Worm (Caenorhabditis elegans) whole organism, young adult: ENCODE results near the gene thk-1.

ENCODE experiments used
- B0019.2 ChIP-seq: fragments of 200-800 bp; sonication (Bioruptor generic); conservative IDR thresholded peaks from 2 replicates; pipeline ENCODE4 v1.3.6; 2022; ENCODE audit warnings: missing genetic modification reagents, missing genetic modification characterization, missing compliant biosample characterization
- B0035.1 ChIP-seq: sonication (generic microtip); optimal IDR thresholded peaks from 2 replicates; lab custom pipeline; 2016; ENCODE audit warnings: missing genetic modification characterization, mild to moderate bottlenecking, missing compliant biosample characterization, missing genotype, missing genetic modification reagents
- B0336.3 ChIP-seq: fragments of 200-800 bp; sonication (Bioruptor generic); IDR thresholded peaks from 2 replicates; pipeline ENCODE4 v1.3.6; 2022; ENCODE audit warnings: missing genetic modification characterization, missing compliant biosample characterization
- C17E4.6 ChIP-seq: fragments of 200-800 bp; sonication (Bioruptor generic); IDR thresholded peaks from 2 replicates; pipeline ENCODE4 v1.3.6; 2022; ENCODE audit warnings: missing genetic modification reagents, missing genetic modification characterization, missing compliant biosample characterization
- F33H1.4 ChIP-seq: fragments of 200-800 bp; sonication (Bioruptor generic); IDR thresholded peaks from 2 replicates; pipeline ENCODE4 v1.3.6; 2022; ENCODE audit warnings: missing genetic modification reagents, missing genetic modification characterization, missing compliant biosample characterization
- K11D2.4 ChIP-seq: fragments of 200-800 bp; sonication (Bioruptor generic); IDR thresholded peaks from 2 replicates; pipeline ENCODE4 v1.3.6; 2022; ENCODE audit warnings: missing genetic modification reagents, missing genetic modification characterization, missing compliant biosample characterization
- T26A5.8 ChIP-seq: sonication (generic microtip); optimal IDR thresholded peaks from 2 replicates; lab custom pipeline; 2016; ENCODE audit warnings: missing genetic modification characterization, missing compliant biosample characterization
- Y67H2A.10 ChIP-seq: fragments of 200-800 bp; sonication (Bioruptor generic); conservative IDR thresholded peaks from 2 replicates; pipeline ENCODE4 v1.3.6; 2022; ENCODE audit warnings: missing genetic modification reagents, missing genetic modification characterization, missing compliant biosample characterization
- aptf-3 ChIP-seq: fragments of 200-800 bp; sonication (Bioruptor generic); IDR thresholded peaks from 2 replicates; pipeline ENCODE4 v1.3.6; 2022; ENCODE audit warnings: missing genetic modification characterization, missing compliant biosample characterization
- attf-3 ChIP-seq: fragments of 200-800 bp; sonication (Bioruptor generic); conservative IDR thresholded peaks from 2 replicates; pipeline ENCODE4 v1.3.6; 2022; ENCODE audit warnings: missing genetic modification reagents, missing genetic modification characterization, missing compliant biosample characterization
- bed-2 ChIP-seq: fragments of 200-800 bp; sonication (Bioruptor generic); IDR thresholded peaks from 2 replicates; pipeline ENCODE4 v1.3.6; 2022; ENCODE audit warnings: missing genetic modification reagents, missing genetic modification characterization, missing compliant biosample characterization
- ceh-79 ChIP-seq: sonication (generic microtip); optimal IDR thresholded peaks from 2 replicates; lab custom pipeline; 2017; ENCODE audit warnings: mild to moderate bottlenecking, missing genetic modification characterization, missing compliant biosample characterization
- ceh-91 ChIP-seq: fragments of 200-800 bp; sonication (Bioruptor generic); IDR thresholded peaks from 2 replicates; pipeline ENCODE4 v1.3.6; 2022; ENCODE audit warnings: missing genetic modification reagents, missing genetic modification characterization, missing compliant biosample characterization
- dpl-1 ChIP-seq: fragments of 150-350 bp; optimal IDR thresholded peaks from 2 replicates; lab custom pipeline; 2014; ENCODE audit warnings: missing biosample characterization, missing genetic modification reagents, missing genetic modification characterization
- ekl-4 ChIP-seq: fragments of 200-800 bp; sonication (Bioruptor generic); IDR thresholded peaks from 2 replicates; pipeline ENCODE4 v1.3.6; 2022; ENCODE audit warnings: missing genetic modification reagents, missing genetic modification characterization, missing compliant biosample characterization
- ets-4 ChIP-seq: fragments of 200-800 bp; sonication (Bioruptor generic); optimal IDR thresholded peaks from 2 replicates; lab custom pipeline; 2018; ENCODE audit warnings: mild to moderate bottlenecking, missing genetic modification characterization, missing compliant biosample characterization
- hmg-1.2 ChIP-seq: fragments of 200-800 bp; sonication (Bioruptor generic); IDR thresholded peaks from 2 replicates; pipeline ENCODE4 v1.3.6; 2022; ENCODE audit warnings: missing genetic modification reagents, missing genetic modification characterization, missing compliant biosample characterization
- let-526 ChIP-seq: fragments of 200-800 bp; sonication (Bioruptor generic); IDR thresholded peaks from 2 replicates; pipeline ENCODE4 v1.3.6; 2022; ENCODE audit warnings: missing genetic modification reagents, missing genetic modification characterization, missing compliant biosample characterization
- let-607 ChIP-seq, 2 experiments: fragments of 200-800 bp in 1 of 2; sonication (Bioruptor generic) in 1 of 2; sonication (generic microtip) in 1 of 2; optimal IDR thresholded peaks; 2 replicates each; lab custom pipeline; 2016 to 2018; ENCODE audit warnings: mild to moderate bottlenecking in 2 of 2, missing compliant biosample characterization in 2 of 2, missing genetic modification characterization in 2 of 2, moderate library complexity in 2 of 2, missing genotype in 1 of 2
- lsl-1 ChIP-seq: fragments of 200-800 bp; sonication (Bioruptor generic); optimal IDR thresholded peaks from 2 replicates; lab custom pipeline; 2018; ENCODE audit warnings: mild to moderate bottlenecking, missing genetic modification characterization, moderate library complexity, missing compliant biosample characterization
- madf-6 ChIP-seq: fragments of 200-800 bp; sonication (Bioruptor generic); IDR thresholded peaks from 2 replicates; pipeline ENCODE4 v1.3.6; 2022; ENCODE audit warnings: missing genetic modification reagents, missing genetic modification characterization, missing compliant biosample characterization
- mes-4 ChIP-seq: sonication (generic microtip); optimal IDR thresholded peaks from 2 replicates; lab custom pipeline; 2016; ENCODE audit warnings: missing genotype, missing genetic modification characterization, missing compliant biosample characterization
- nfya-2 ChIP-seq: fragments of 200-800 bp; sonication (Bioruptor generic); IDR thresholded peaks from 2 replicates; pipeline ENCODE4 v1.3.6; 2022; ENCODE audit warnings: missing genetic modification reagents, missing genetic modification characterization, missing compliant biosample characterization
- nfyb-1 ChIP-seq: fragments of 200-800 bp; sonication (Bioruptor generic); IDR thresholded peaks from 2 replicates; pipeline ENCODE4 v1.3.6; 2022; ENCODE audit warnings: missing genetic modification reagents, missing genetic modification characterization, missing compliant biosample characterization
- nhr-80 ChIP-seq: sonication (generic microtip); optimal IDR thresholded peaks from 2 replicates; lab custom pipeline; 2016; ENCODE audit warnings: missing genetic modification characterization, missing compliant biosample characterization
- pha-4 ChIP-seq: fragments of 150-350 bp; sonication (generic microtip); optimal IDR thresholded peaks from 2 replicates; lab custom pipeline; 2014; ENCODE audit warnings: missing biosample characterization, missing genetic modification reagents, missing genetic modification characterization
- rcor-1 ChIP-seq: fragments of 200-800 bp; sonication (Bioruptor generic); IDR thresholded peaks from 2 replicates; pipeline ENCODE4 v1.3.6; 2022; ENCODE audit warnings: missing genetic modification reagents, missing genetic modification characterization, missing compliant biosample characterization
- snpc-4 ChIP-seq, 5 experiments: fragments of 150-350 bp in 1 of 5; sonication (generic microtip) in 4 of 5; optimal IDR thresholded peaks; 2 replicates each; lab custom pipeline; 2014 to 2018; ENCODE audit warnings: missing genetic modification characterization in 5 of 5, missing biosample characterization in 3 of 5, antibody characterized with exemption in 2 of 5, mild to moderate bottlenecking in 2 of 5, missing compliant biosample characterization in 2 of 5, missing genotype in 2 of 5, moderate library complexity in 2 of 5, missing genetic modification reagents in 1 of 5
- tbx-9 ChIP-seq: sonication (generic microtip); optimal IDR thresholded peaks from 2 replicates; lab custom pipeline; 2016; ENCODE audit warnings: borderline replicate concordance, missing genetic modification characterization, inconsistent platforms, missing compliant biosample characterization
- unc-62 ChIP-seq: fragments of 150-350 bp; optimal IDR thresholded peaks from 2 replicates; lab custom pipeline; 2014; ENCODE audit warnings: missing biosample characterization, missing genetic modification reagents, missing genetic modification characterization
- zim-3 ChIP-seq: sonication (generic microtip); optimal IDR thresholded peaks from 2 replicates; lab custom pipeline; 2017; ENCODE audit warnings: mild to moderate bottlenecking, missing genetic modification characterization, moderate library complexity, missing compliant biosample characterization
- ztf-22 ChIP-seq: fragments of 200-800 bp; sonication (Bioruptor generic); optimal IDR thresholded peaks from 2 replicates; lab custom pipeline; 2018; ENCODE audit warnings: mild to moderate bottlenecking, missing genetic modification characterization, moderate library complexity, missing compliant biosample characterization
- ztf-26 ChIP-seq: sonication (generic microtip); optimal IDR thresholded peaks from 2 replicates; lab custom pipeline; 2017; ENCODE audit warnings: missing genetic modification characterization, missing compliant biosample characterization

The thk-1 gene

ce11 chrIV:10242458-10243123 is 38.8 kb downstream of the thk-1 start (continued):
- TF ChIP-seq pha-4 (tag; lab: Kevin White, UChicago) (no peak), ceh-91 (GFP tag; lab: Robert Waterston, UW) (peak; percentile 42; the same call in 1 of the 2 replicates)

ce11 chrIV:10241659-10242058 is 39.7 kb downstream of the thk-1 start, which contains the start of gene lipl-7:
Gene lipl-7, minus strand, starts transcription at chrIV:10241823.
- no peak for TF ChIP-seq T26A5.8
- TF ChIP-seq K11D2.4 (GFP tag; lab: Robert Waterston, UW), result no peak
- no peak for TF ChIP-seq tbx-9 (tag; lab: Kevin White, UChicago)
- no peak for TF ChIP-seq B0035.1 (tag; lab: Kevin White, UChicago)
- TF ChIP-seq mes-4 (tag; lab: Kevin White, UChicago), result no peak
- TF ChIP-seq zim-3, result no peak

ce11 chrIV:10239045-10239444 is 42.3 kb downstream of the thk-1 start, which contains the start of gene ech-8:
Gene ech-8, minus strand, starts transcription at chrIV:10239176.
- no peak for TF ChIP-seq dpl-1
- TF ChIP-seq bed-2, result no peak
- TF ChIP-seq snpc-4 (GFP tag; optimal IDR thresholded peaks at IDR 0.05; lab: Kevin White, UChicago), result no peak
- no peak for TF ChIP-seq snpc-4 (tag; optimal IDR thresholded peaks at IDR 0.05; lab: Kevin White, UChicago)
- no peak for TF ChIP-seq nfya-2 (GFP tag; lab: Robert Waterston, UW)
- TF ChIP-seq B0019.2, result no peak
- TF ChIP-seq ekl-4 (GFP tag; lab: Robert Waterston, UW), result no peak
- TF ChIP-seq nfyb-1 (GFP tag; lab: Robert Waterston, UW), result no peak
- no peak for TF ChIP-seq ztf-26 (tag; lab: Kevin White, UChicago)
- TF ChIP-seq C17E4.6 (GFP tag; lab: Robert Waterston, UW), result no peak
- no peak for TF ChIP-seq ceh-79 (tag; lab: Kevin White, UChicago)
- no peak for TF ChIP-seq rcor-1 (GFP tag; lab: Robert Waterston, UW)
- TF ChIP-seq ztf-22 (GFP tag; lab: Kevin White, UChicago), result no peak
- TF ChIP-seq aptf-3 (GFP tag; lab: Robert Waterston, UW), result no peak
- no peak for TF ChIP-seq Y67H2A.10 (GFP tag; lab: Robert Waterston, UW)
- TF ChIP-seq madf-6 (GFP tag; lab: Robert Waterston, UW), result no peak
- TF ChIP-seq tbx-9 (tag; lab: Kevin White, UChicago), result no peak
- TF ChIP-seq attf-3 (GFP tag; lab: Robert Waterston, UW), result no peak
- TF ChIP-seq let-526 (GFP tag; lab: Robert Waterston, UW), result no peak
- no peak for TF ChIP-seq unc-62 (GFP tag; lab: Kevin White, UChicago)
- no peak for TF ChIP-seq F33H1.4 (GFP tag; lab: Robert Waterston, UW)

ce11 chrIV:10236106-10236505 is 45.3 kb downstream of the thk-1 start:
- no peak for TF ChIP-seq lsl-1
- peak; percentile 68 for TF ChIP-seq nhr-80
- TF ChIP-seq ets-4 (GFP tag; lab: Kevin White, UChicago), result peak; percentile 52
- no peak for TF ChIP-seq hmg-1.2
- TF ChIP-seq B0336.3, result no peak
- TF ChIP-seq nfyb-1 (GFP tag; lab: Robert Waterston, UW), result no peak
- peak in 1 of 2 experiments; percentile 12 for TF ChIP-seq let-607 (tag; optimal IDR thresholded peaks at IDR 0.05; lab: Kevin White, UChicago)
- TF ChIP-seq, all 124 proteins: peak for 3
